In genomic region chr2L:21071435-21071834, dm6 we compare ENCODE assay signal across 1 fruit fly cellular context.
TF ChIP-seq lines count a peak whose summit lies in the region.

CG9265 (minus strand) TSS chr2L:21071502.

TF ChIP-seq in whole organism, embryonic, 481 proteins besides CTCF, POLR2A, EP300 and RAD21 (continued from another document):
- no peak for TF ChIP-seq kni (GFP tag; optimal IDR thresholded peaks at IDR 0.05; lab: Kevin White, UChicago)
- TF ChIP-seq CG9932 (GFP tag; IDR thresholded peaks at IDR 0.05; lab: Robert Waterston, UW) = peak; percentile 36; the same call in 1 of the 2 replicates
- TF ChIP-seq Spps (tag; optimal IDR thresholded peaks at IDR 0.05; lab: Kevin White, UChicago) = no peak
- peak; percentile 14; the same call in 1 of the 2 replicates for TF ChIP-seq Ada2b (GFP tag; IDR thresholded peaks at IDR 0.05; lab: Robert Waterston, UW)
- no peak for TF ChIP-seq rib (GFP tag; IDR thresholded peaks at IDR 0.05; lab: Robert Waterston, UW)
- TF ChIP-seq dan (GFP tag; IDR thresholded peaks at IDR 0.05; lab: Robert Waterston, UW) = no peak
- TF ChIP-seq ro (GFP tag; IDR thresholded peaks at IDR 0.05; lab: Robert Waterston, UW) = no peak
- no peak for TF ChIP-seq Scr (GFP tag; IDR thresholded peaks at IDR 0.05; lab: Robert Waterston, UW; ENCODE audit: partially characterized antibody)
- TF ChIP-seq esg (GFP tag; conservative IDR thresholded peaks at IDR 0.05; lab: Robert Waterston, UW) = no peak
- TF ChIP-seq row (GFP tag; IDR thresholded peaks at IDR 0.05; lab: Robert Waterston, UW) = peak; percentile 64
- TF ChIP-seq CG8944 (GFP tag; optimal IDR thresholded peaks at IDR 0.05; lab: Kevin White, UChicago) = no peak
- no peak for TF ChIP-seq CG1832 (GFP tag; optimal IDR thresholded peaks at IDR 0.05; lab: Kevin White, UChicago)
- TF ChIP-seq bab2 (GFP tag; optimal IDR thresholded peaks at IDR 0.05; lab: Kevin White, UChicago) = no peak
- peak; percentile 20 for TF ChIP-seq Myb (GFP tag; optimal IDR thresholded peaks at IDR 0.05; lab: Kevin White, UChicago)
- TF ChIP-seq sens (GFP tag; lab: Kevin White, UChicago) = no peak
- no peak for TF ChIP-seq Mrtf (GFP tag; IDR thresholded peaks at IDR 0.05; lab: Robert Waterston, UW)
- no peak for TF ChIP-seq CG31388 (GFP tag; optimal IDR thresholded peaks at IDR 0.05; lab: Kevin White, UChicago)
- no peak for TF ChIP-seq H2.0 (GFP tag; IDR thresholded peaks at IDR 0.05; lab: Robert Waterston, UW)
- no peak for TF ChIP-seq Sox102F (GFP tag; optimal IDR thresholded peaks at IDR 0.05; lab: Kevin White, UChicago)
- no peak for TF ChIP-seq CG34224 (GFP tag; IDR thresholded peaks at IDR 0.05; lab: Robert Waterston, UW; ENCODE audit: partially characterized antibody)
- no peak for TF ChIP-seq mirr (GFP tag; optimal IDR thresholded peaks at IDR 0.05; lab: Kevin White, UChicago)
- TF ChIP-seq CG33213 (GFP tag; optimal IDR thresholded peaks at IDR 0.05; lab: Kevin White, UChicago) = no peak
- TF ChIP-seq Ravus (GFP tag; IDR thresholded peaks at IDR 0.05; lab: Robert Waterston, UW) = no peak
- TF ChIP-seq nau (GFP tag; optimal IDR thresholded peaks at IDR 0.05; lab: Kevin White, UChicago) = no peak
- no peak for TF ChIP-seq B-H2 (GFP tag; optimal IDR thresholded peaks at IDR 0.05; lab: Kevin White, UChicago)
- TF ChIP-seq grau (tag; optimal IDR thresholded peaks at IDR 0.05; lab: Kevin White, UChicago) = peak; percentile 68
- TF ChIP-seq ftz-f1 (GFP tag; optimal IDR thresholded peaks at IDR 0.05; lab: Kevin White, UChicago) = no peak
- TF ChIP-seq CG18599 (GFP tag; optimal IDR thresholded peaks at IDR 0.05; lab: Kevin White, UChicago) = no peak
- no peak for TF ChIP-seq Max (GFP tag; optimal IDR thresholded peaks at IDR 0.05; lab: Kevin White, UChicago)
- TF ChIP-seq CG17359 (tag; optimal IDR thresholded peaks at IDR 0.05; lab: Kevin White, UChicago) = no peak
- no peak for TF ChIP-seq abd-A (tag; optimal IDR thresholded peaks at IDR 0.05; lab: Kevin White, UChicago)
- TF ChIP-seq CG13123 (GFP tag; optimal IDR thresholded peaks at IDR 0.05; lab: Kevin White, UChicago) = no peak
- TF ChIP-seq Oaz (GFP tag; IDR thresholded peaks at IDR 0.05; lab: Robert Waterston, UW) = no peak
- TF ChIP-seq CG5245 (GFP tag; optimal IDR thresholded peaks at IDR 0.05; lab: Kevin White, UChicago) = no peak
- TF ChIP-seq pan (optimal IDR thresholded peaks at IDR 0.05; lab: Kevin White, UChicago) = no peak
- no peak for TF ChIP-seq pan (GFP tag; optimal IDR thresholded peaks at IDR 0.05 in 1 of 2, IDR thresholded peaks at IDR 0.05 in 1 of 2)
- TF ChIP-seq CG8290 (GFP tag; optimal IDR thresholded peaks at IDR 0.05; lab: Kevin White, UChicago) = no peak
- peak in 1 of 2 experiments; percentile 16 for TF ChIP-seq CG8290 (tag; optimal IDR thresholded peaks at IDR 0.05; lab: Kevin White, UChicago)
- TF ChIP-seq her (GFP tag; optimal IDR thresholded peaks at IDR 0.05; lab: Kevin White, UChicago) = no peak
- no peak for TF ChIP-seq klu (GFP tag; IDR thresholded peaks at IDR 0.05; lab: Robert Waterston, UW)
- TF ChIP-seq CG12155 (GFP tag; optimal IDR thresholded peaks at IDR 0.05; lab: Kevin White, UChicago) = peak; percentile 10
- TF ChIP-seq Aef1 (GFP tag; IDR thresholded peaks at IDR 0.05; lab: Robert Waterston, UW) = no peak
- peak; percentile 21 for TF ChIP-seq pzg (GFP tag; optimal IDR thresholded peaks at IDR 0.05; lab: Kevin White, UChicago)
- no peak for TF ChIP-seq bowl (GFP tag; IDR thresholded peaks at IDR 0.05; lab: Robert Waterston, UW)
- TF ChIP-seq Hey (tag; optimal IDR thresholded peaks at IDR 0.05; lab: Kevin White, UChicago) = no peak
- no peak for TF ChIP-seq tll (GFP tag; optimal IDR thresholded peaks at IDR 0.05; lab: Kevin White, UChicago)
- no peak for TF ChIP-seq CG17829 (tag; optimal IDR thresholded peaks at IDR 0.05; lab: Kevin White, UChicago)
- peak; percentile 0 for TF ChIP-seq ems (GFP tag; optimal IDR thresholded peaks at IDR 0.05; lab: Kevin White, UChicago)
- no peak for TF ChIP-seq CG8765 (GFP tag; IDR thresholded peaks at IDR 0.05; lab: Robert Waterston, UW)
- no peak for TF ChIP-seq Abd-B (GFP tag; optimal IDR thresholded peaks at IDR 0.05; lab: Kevin White, UChicago)
- no peak for TF ChIP-seq Fer1 (GFP tag; optimal IDR thresholded peaks at IDR 0.05; lab: Kevin White, UChicago)
- TF ChIP-seq chif (GFP tag; optimal IDR thresholded peaks at IDR 0.05; lab: Kevin White, UChicago) = no peak
- TF ChIP-seq sens-2 (GFP tag; IDR thresholded peaks at IDR 0.05; lab: Robert Waterston, UW) = no peak
- TF ChIP-seq CG11456 (GFP tag; IDR thresholded peaks at IDR 0.05; lab: Robert Waterston, UW) = no peak
- no peak for TF ChIP-seq CG13775 (GFP tag; optimal IDR thresholded peaks at IDR 0.05; lab: Kevin White, UChicago)
- no peak for TF ChIP-seq HmgD (GFP tag; optimal IDR thresholded peaks at IDR 0.05; lab: Kevin White, UChicago)
- TF ChIP-seq CG12391 (tag; optimal IDR thresholded peaks at IDR 0.05; lab: Kevin White, UChicago) = no peak
- TF ChIP-seq CG8089 (GFP tag; optimal IDR thresholded peaks at IDR 0.05; lab: Kevin White, UChicago) = no peak
- TF ChIP-seq Hr39 (optimal IDR thresholded peaks at IDR 0.05; lab: Kevin White, UChicago) = no peak
- no peak for TF ChIP-seq al (GFP tag; IDR thresholded peaks at IDR 0.05; lab: Robert Waterston, UW)
- no peak for TF ChIP-seq Kr (GFP tag; optimal IDR thresholded peaks at IDR 0.05; lab: Kevin White, UChicago)
- no peak for TF ChIP-seq CG7357 (GFP tag; IDR thresholded peaks at IDR 0.05; lab: Robert Waterston, UW)
- TF ChIP-seq ssp (GFP tag; IDR thresholded peaks at IDR 0.05; lab: Robert Waterston, UW) = no peak
- no peak for TF ChIP-seq CG17186 (GFP tag; optimal IDR thresholded peaks at IDR 0.05; lab: Kevin White, UChicago)
- no peak for TF ChIP-seq CG9817 (tag; optimal IDR thresholded peaks at IDR 0.05; lab: Kevin White, UChicago)
- TF ChIP-seq CG6813 (GFP tag; optimal IDR thresholded peaks at IDR 0.05; lab: Kevin White, UChicago) = no peak
- TF ChIP-seq CG15601 (tag; optimal IDR thresholded peaks at IDR 0.05; lab: Kevin White, UChicago) = no peak
- TF ChIP-seq h (optimal IDR thresholded peaks at IDR 0.05; lab: Kevin White, UChicago) = no peak
- peak; percentile 4 for TF ChIP-seq gem (tag; optimal IDR thresholded peaks at IDR 0.05; lab: Kevin White, UChicago)
- TF ChIP-seq crp (GFP tag; optimal IDR thresholded peaks at IDR 0.05; lab: Kevin White, UChicago) = peak in 1 of 2 experiments; percentile 52
- peak; percentile 48 for TF ChIP-seq Med (GFP tag; lab: Kevin White, UChicago)
- TF ChIP-seq D (optimal IDR thresholded peaks at IDR 0.05; lab: Kevin White, UChicago) = no peak
- no peak for TF ChIP-seq D (GFP tag; optimal IDR thresholded peaks at IDR 0.05; lab: Kevin White, UChicago)
- peak; percentile 58 for TF ChIP-seq seq (GFP tag; IDR thresholded peaks at IDR 0.05; lab: Robert Waterston, UW)
- TF ChIP-seq ind (GFP tag; optimal IDR thresholded peaks at IDR 0.05; lab: Kevin White, UChicago) = peak; percentile 16
- no peak for TF ChIP-seq Deaf1 (tag; optimal IDR thresholded peaks at IDR 0.05; lab: Kevin White, UChicago)
- TF ChIP-seq Stat92E (GFP tag; optimal IDR thresholded peaks at IDR 0.05; lab: Kevin White, UChicago) = no peak
- no peak for TF ChIP-seq CG13624 (GFP tag; optimal IDR thresholded peaks at IDR 0.05; lab: Kevin White, UChicago)
- no peak for TF ChIP-seq CG3163 (GFP tag; optimal IDR thresholded peaks at IDR 0.05; lab: Kevin White, UChicago)
- no peak for TF ChIP-seq CG4617 (GFP tag; optimal IDR thresholded peaks at IDR 0.05; lab: Kevin White, UChicago; ENCODE audit: borderline replicate concordance)
- peak; percentile 22 for TF ChIP-seq BEAF-32 (GFP tag; optimal IDR thresholded peaks at IDR 0.05; lab: Kevin White, UChicago)
- TF ChIP-seq CG6683 (GFP tag; optimal IDR thresholded peaks at IDR 0.05; lab: Kevin White, UChicago) = no peak
- no peak for TF ChIP-seq ERR (GFP tag; optimal IDR thresholded peaks at IDR 0.05; lab: Kevin White, UChicago)
- TF ChIP-seq Mad (GFP tag; optimal IDR thresholded peaks at IDR 0.05; lab: Kevin White, UChicago) = no peak
- TF ChIP-seq sim (GFP tag; IDR thresholded peaks at IDR 0.05; lab: Robert Waterston, UW) = no peak
- TF ChIP-seq gt (GFP tag; IDR thresholded peaks at IDR 0.05; lab: Robert Waterston, UW) = no peak
- TF ChIP-seq CG15479 (GFP tag; optimal IDR thresholded peaks at IDR 0.05; lab: Kevin White, UChicago) = no peak
- TF ChIP-seq YL-1 (GFP tag; optimal IDR thresholded peaks at IDR 0.05; lab: Kevin White, UChicago) = no peak
- TF ChIP-seq CG7271 (tag; optimal IDR thresholded peaks at IDR 0.05; lab: Kevin White, UChicago) = no peak
- TF ChIP-seq run (tag; optimal IDR thresholded peaks at IDR 0.05; lab: Kevin White, UChicago) = no peak
- TF ChIP-seq CG34376 (GFP tag; optimal IDR thresholded peaks at IDR 0.05; lab: Kevin White, UChicago) = no peak
- TF ChIP-seq HmgZ (tag; optimal IDR thresholded peaks at IDR 0.05; lab: Kevin White, UChicago) = no peak
- no peak for TF ChIP-seq caup (GFP tag; optimal IDR thresholded peaks at IDR 0.05; lab: Kevin White, UChicago; ENCODE audit: severe bottlenecking)
- no peak for TF ChIP-seq CG34422 (GFP tag; IDR thresholded peaks at IDR 0.05; lab: Robert Waterston, UW)
- TF ChIP-seq zfh2 (GFP tag; optimal IDR thresholded peaks at IDR 0.05; lab: Kevin White, UChicago) = no peak
- TF ChIP-seq lilli (GFP tag; optimal IDR thresholded peaks at IDR 0.05; lab: Kevin White, UChicago) = peak; percentile 9
- no peak for TF ChIP-seq CG13287 (GFP tag; IDR thresholded peaks at IDR 0.05; lab: Robert Waterston, UW; ENCODE audit: partially characterized antibody)
- no peak for TF ChIP-seq CG12104 (GFP tag; optimal IDR thresholded peaks at IDR 0.05; lab: Kevin White, UChicago)
